Fruit fly (Drosophila melanogaster): ENCODE data around the gene CG7164.
"Not testable (repeated sequence)": the region's sequence is repeated elsewhere in the genome, so short reads cannot be mapped to it uniquely, and the experiment has no call there.

Gene CG7164

dm6 chr2L:7781165-7781564 lies at the start of gene CG7164:
Gene CG7164, plus strand, starts transcription at chr2L:7781465.
- no peak for TF ChIP-seq CG4318 (GFP tag; optimal IDR thresholded peaks at IDR 0.05)
- no peak for TF ChIP-seq Sox14 (GFP tag; optimal IDR thresholded peaks at IDR 0.05)
- TF ChIP-seq topi (GFP tag; optimal IDR thresholded peaks at IDR 0.05) = no peak
- TF ChIP-seq CG15336 (GFP tag; IDR thresholded peaks at IDR 0.05) = no peak
- no peak for TF ChIP-seq CG10669 (GFP tag; optimal IDR thresholded peaks at IDR 0.05)
- TF ChIP-seq Lpt (GFP tag; optimal IDR thresholded peaks at IDR 0.05) = no peak
- TF ChIP-seq CG6854 (GFP tag; optimal IDR thresholded peaks at IDR 0.05) = no peak
- no peak for TF ChIP-seq CG3919 (GFP tag; optimal IDR thresholded peaks at IDR 0.05)
- TF ChIP-seq CG16779 (tag; optimal IDR thresholded peaks at IDR 0.05) = no peak
- no peak for TF ChIP-seq dsx (GFP tag; optimal IDR thresholded peaks at IDR 0.05; ENCODE audit: poor library complexity, severe bottlenecking)
- TF ChIP-seq Sox102F (GFP tag; optimal IDR thresholded peaks at IDR 0.05) = no peak
- no peak for TF ChIP-seq spab (GFP tag; optimal IDR thresholded peaks at IDR 0.05)
- no peak for TF ChIP-seq CG11762 (GFP tag; optimal IDR thresholded peaks at IDR 0.05; ENCODE audit: insufficient read depth)
- no peak for TF ChIP-seq salr (GFP tag; optimal IDR thresholded peaks at IDR 0.05)

dm6 chr2L:7732570-7732969 lies 48.7 kb upstream of the CG7164 start, which contains the start of gene CG13796:
Gene CG13796, minus strand, starts transcription at chr2L:7732670.
- not testable (repeated sequence) for TF ChIP-seq achi (GFP tag; optimal IDR thresholded peaks at IDR 0.05); Lpt (GFP tag; optimal IDR thresholded peaks at IDR 0.05); dsx (GFP tag; optimal IDR thresholded peaks at IDR 0.05; ENCODE audit: poor library complexity, severe bottlenecking)

- not testable (repeated sequence) for TF ChIP-seq CG6276 (GFP tag; optimal IDR thresholded peaks at IDR 0.05); CG15336 (GFP tag; IDR thresholded peaks at IDR 0.05); CG6808 (GFP tag; optimal IDR thresholded peaks at IDR 0.05)
These were observed 42.6 kb upstream of the CG7164 start, which contains the start of gene CG31904 for dm6 chr2L:7738709-7739108. Gene CG31904, minus strand, starts transcription at chr2L:7738809.

dm6 chr2L:7741437-7741836 lies 39.8 kb upstream of the CG7164 start, which contains the start of gene Acp1:
Gene Acp1, minus strand, starts transcription at chr2L:7741537.
- TF ChIP-seq CG6792 (GFP tag; optimal IDR thresholded peaks at IDR 0.05) = no peak
- TF ChIP-seq Sox14 (GFP tag; optimal IDR thresholded peaks at IDR 0.05) = no peak
- TF ChIP-seq fkh (GFP tag; optimal IDR thresholded peaks at IDR 0.05) = no peak
- TF ChIP-seq Hr39 (GFP tag; optimal IDR thresholded peaks at IDR 0.05) = no peak
- no peak for TF ChIP-seq CG9139 (GFP tag; optimal IDR thresholded peaks at IDR 0.05)
- no peak for TF ChIP-seq CG8119 (GFP tag; IDR thresholded peaks at IDR 0.05)
- TF ChIP-seq CG3919 (GFP tag; optimal IDR thresholded peaks at IDR 0.05) = no peak

dm6 chr2L:7744208-7744607 lies 37.1 kb upstream of the CG7164 start:
- no peak for TF ChIP-seq CG11294 (GFP tag; IDR thresholded peaks at IDR 0.05)
- TF ChIP-seq salr (GFP tag; optimal IDR thresholded peaks at IDR 0.05) = no peak
- no peak for TF ChIP-seq vri (GFP tag; optimal IDR thresholded peaks at IDR 0.05)
- no peak for TF ChIP-seq Ets21C (GFP tag; optimal IDR thresholded peaks at IDR 0.05)
- TF ChIP-seq Eip93F (GFP tag; optimal IDR thresholded peaks at IDR 0.05) = no peak
- no peak for TF ChIP-seq CG3032 (tag; optimal IDR thresholded peaks at IDR 0.05)
- TF ChIP-seq CG10631 (GFP tag; optimal IDR thresholded peaks at IDR 0.05) = no peak
- TF ChIP-seq fd59A (GFP tag; optimal IDR thresholded peaks at IDR 0.05) = no peak
- TF ChIP-seq eg (GFP tag; IDR thresholded peaks at IDR 0.05) = no peak
- TF ChIP-seq esn (GFP tag; optimal IDR thresholded peaks at IDR 0.05) = no peak
- TF ChIP-seq Sox102F (GFP tag; optimal IDR thresholded peaks at IDR 0.05) = no peak
- TF ChIP-seq CG15336 (GFP tag; IDR thresholded peaks at IDR 0.05) = no peak
- no peak for TF ChIP-seq CG8319 (GFP tag; optimal IDR thresholded peaks at IDR 0.05)
- no peak for TF ChIP-seq svp (GFP tag)
- no peak for TF ChIP-seq Eip75B (GFP tag; optimal IDR thresholded peaks at IDR 0.05)
- TF ChIP-seq Gug (GFP tag; IDR thresholded peaks at IDR 0.05) = no peak
- TF ChIP-seq CG16779 (tag; optimal IDR thresholded peaks at IDR 0.05) = no peak
